Fruit fly (Drosophila melanogaster) whole organism, embryonic: ENCODE measurements around the gene Fer3HCH.
A peak's percentile ranks its signal among the peaks of the same experiment; 100 is the strongest.

ENCODE experiments used
- Ada2b ChIP-seq: fragments of 200-800 bp; sonication (Bioruptor generic); IDR thresholded peaks from 2 replicates; pipeline ENCODE4 v1.3.6; 2022; ENCODE audit warnings: missing biosample characterization, missing genetic modification characterization
- Atf-2 ChIP-seq: fragments of 200-800 bp; sonication (Bioruptor generic); optimal IDR thresholded peaks from 2 replicates; lab custom pipeline; 2016; ENCODE audit warnings: missing biosample characterization, missing genetic modification characterization
- Bteb2 ChIP-seq: fragments of 200-800 bp; sonication (Bioruptor generic); optimal IDR thresholded peaks from 2 replicates; lab custom pipeline; 2016; ENCODE audit warnings: missing biosample characterization, missing genetic modification characterization
- CG10274 ChIP-seq: fragments of 200-800 bp; sonication (Bioruptor generic); optimal IDR thresholded peaks from 3 replicates; lab custom pipeline; 2017; ENCODE audit warnings: missing biosample characterization, mild to moderate bottlenecking, missing genetic modification characterization
- CG10431 ChIP-seq: fragments of 200-800 bp; sonication (Bioruptor generic); optimal IDR thresholded peaks from 3 replicates; lab custom pipeline; 2018; ENCODE audit warnings: missing biosample characterization, mild to moderate bottlenecking, missing genetic modification characterization
- CG11398 ChIP-seq: fragments of 200-800 bp; sonication (Bioruptor generic); optimal IDR thresholded peaks from 2 replicates; lab custom pipeline; 2016; ENCODE audit warnings: missing biosample characterization, missing genetic modification characterization
- CG16815 ChIP-seq: fragments of 200-800 bp; sonication (Bioruptor generic); optimal IDR thresholded peaks from 3 replicates; lab custom pipeline; 2017; ENCODE audit warnings: missing biosample characterization, mild to moderate bottlenecking, missing genetic modification characterization
- CG17802 ChIP-seq: fragments of 200-800 bp; sonication (Bioruptor generic); optimal IDR thresholded peaks from 2 replicates; lab custom pipeline; 2018; ENCODE audit warnings: missing biosample characterization, mild to moderate bottlenecking, missing genetic modification characterization, moderate library complexity
- CG17912 ChIP-seq: fragments of 200-800 bp; sonication (Bioruptor generic); optimal IDR thresholded peaks from 2 replicates; lab custom pipeline; 2018; ENCODE audit warnings: missing biosample characterization, mild to moderate bottlenecking, missing genetic modification characterization
- CG18599 ChIP-seq: fragments of 200-800 bp; sonication (Bioruptor generic); optimal IDR thresholded peaks from 3 replicates; lab custom pipeline; 2017; ENCODE audit warnings: missing biosample characterization, missing genetic modification characterization, mild to moderate bottlenecking, moderate library complexity, missing genetic modification reagents
- CG2678 ChIP-seq: fragments of 200-800 bp; sonication (Bioruptor generic); optimal IDR thresholded peaks from 3 replicates; lab custom pipeline; 2019; ENCODE audit warnings: missing biosample characterization, mild to moderate bottlenecking, missing genetic modification characterization, moderate library complexity
- CG3065 ChIP-seq: fragments of 200-800 bp; sonication (Bioruptor generic); optimal IDR thresholded peaks from 2 replicates; lab custom pipeline; 2016; ENCODE audit warnings: missing biosample characterization, missing genetic modification characterization
- CG32532 ChIP-seq: fragments of 200-800 bp; sonication (Bioruptor generic); IDR thresholded peaks from 2 replicates; pipeline ENCODE4 v1.3.6; 2022; ENCODE audit warnings: missing biosample characterization, missing genetic modification characterization
- CG7372 ChIP-seq: fragments of 200-800 bp; sonication (Bioruptor generic); IDR thresholded peaks from 2 replicates; pipeline ENCODE4 v1.3.6; 2022; ENCODE audit warnings: missing biosample characterization, missing genetic modification characterization
- CG7745 ChIP-seq: fragments of 200-800 bp; sonication (Bioruptor generic); optimal IDR thresholded peaks from 2 replicates; lab custom pipeline; 2018; ENCODE audit warnings: missing biosample characterization, mild to moderate bottlenecking, missing genetic modification characterization, moderate library complexity
- CG8281 ChIP-seq: fragments of 200-800 bp; sonication (Bioruptor generic); optimal IDR thresholded peaks from 2 replicates; lab custom pipeline; 2018; ENCODE audit warnings: missing biosample characterization, mild to moderate bottlenecking, missing genetic modification characterization, moderate library complexity
- CG8359 ChIP-seq: fragments of 200-800 bp; sonication (Bioruptor generic); optimal IDR thresholded peaks from 2 replicates; lab custom pipeline; 2017; ENCODE audit warnings: missing biosample characterization, mild to moderate bottlenecking, missing genetic modification characterization, borderline replicate concordance
- CG9932 ChIP-seq: fragments of 200-800 bp; sonication (Bioruptor generic); IDR thresholded peaks from 2 replicates; pipeline ENCODE4 v1.3.6; 2022; ENCODE audit warnings: missing biosample characterization, missing genetic modification characterization
- D19A ChIP-seq: fragments of 200-800 bp; optimal IDR thresholded peaks from 3 replicates; lab custom pipeline; 2019; ENCODE audit warnings: missing biosample characterization, mild to moderate bottlenecking, missing genetic modification characterization, moderate library complexity
- Dip2 ChIP-seq: fragments of 200-800 bp; sonication (Bioruptor generic); IDR thresholded peaks from 2 replicates; pipeline ENCODE4 v1.3.6; 2022; ENCODE audit warnings: missing biosample characterization, missing genetic modification characterization
- E2f1 ChIP-seq: fragments of 200-800 bp; sonication (Bioruptor generic); IDR thresholded peaks from 2 replicates; pipeline ENCODE4 v1.3.6; 2022; ENCODE audit warnings: missing biosample characterization, missing genetic modification characterization
- ERR ChIP-seq: fragments of 200-800 bp; sonication (Bioruptor generic); optimal IDR thresholded peaks from 2 replicates; lab custom pipeline; 2016; ENCODE audit warnings: missing biosample characterization, missing genetic modification characterization
- HLH54F ChIP-seq: fragments of 200-800 bp; sonication (Bioruptor generic); optimal IDR thresholded peaks from 3 replicates; lab custom pipeline; 2016; ENCODE audit warnings: missing biosample characterization, missing genetic modification characterization
- Hand ChIP-seq: fragments of 200-800 bp; sonication (Bioruptor generic); optimal IDR thresholded peaks from 2 replicates; lab custom pipeline; 2017; ENCODE audit warnings: mild to moderate bottlenecking, missing biosample characterization, missing genetic modification reagents, missing genetic modification characterization
- Max ChIP-seq: fragments of 200-800 bp; sonication (Bioruptor generic); optimal IDR thresholded peaks from 2 replicates; lab custom pipeline; 2016; ENCODE audit warnings: missing biosample characterization, mild to moderate bottlenecking, missing genetic modification characterization
- Nf-YB ChIP-seq: fragments of 200-800 bp; sonication (Bioruptor generic); optimal IDR thresholded peaks from 3 replicates; lab custom pipeline; 2019; ENCODE audit warnings: missing biosample characterization, mild to moderate bottlenecking, missing genetic modification characterization, moderate library complexity
- Nf-YC ChIP-seq: fragments of 200-800 bp; optimal IDR thresholded peaks from 3 replicates; lab custom pipeline; 2019; ENCODE audit warnings: missing biosample characterization, mild to moderate bottlenecking, missing genetic modification characterization, moderate library complexity
- Six4 ChIP-seq: fragments of 200-800 bp; sonication (Bioruptor generic); optimal IDR thresholded peaks from 2 replicates; lab custom pipeline; 2016; ENCODE audit warnings: missing biosample characterization, missing genetic modification characterization
- Spps ChIP-seq: fragments of 200-800 bp; sonication (Bioruptor generic); optimal IDR thresholded peaks from 2 replicates; lab custom pipeline; 2018; ENCODE audit warnings: missing biosample characterization, mild to moderate bottlenecking, missing genetic modification characterization
- Vsx1 ChIP-seq: fragments of 200-800 bp; sonication (Bioruptor generic); optimal IDR thresholded peaks from 2 replicates; lab custom pipeline; 2017; ENCODE audit warnings: missing biosample characterization, mild to moderate bottlenecking, missing genetic modification characterization, missing genetic modification reagents
- abd-A ChIP-seq: fragments of 200-800 bp; sonication (Bioruptor generic); optimal IDR thresholded peaks from 3 replicates; lab custom pipeline; 2019; ENCODE audit warnings: missing biosample characterization, mild to moderate bottlenecking, missing genetic modification characterization, moderate library complexity
- ase ChIP-seq: fragments of 200-800 bp; sonication (Bioruptor generic); IDR thresholded peaks from 3 replicates; pipeline ENCODE4 v1.3.6; 2022; ENCODE audit warnings: missing biosample characterization, missing genetic modification characterization
- bbx ChIP-seq: fragments of 200-800 bp; sonication (Bioruptor generic); IDR thresholded peaks from 2 replicates; pipeline ENCODE4 v1.3.6; 2022; ENCODE audit warnings: missing biosample characterization, missing genetic modification characterization; ENCODE audit not compliant: partially characterized antibody
- bcd ChIP-seq: fragments of 200-800 bp; sonication (Bioruptor generic); optimal IDR thresholded peaks from 2 replicates; lab custom pipeline; 2017; ENCODE audit warnings: missing biosample characterization, mild to moderate bottlenecking, missing genetic modification characterization
- bsh ChIP-seq, 2 experiments: fragments of 200-800 bp; sonication (Bioruptor generic); optimal IDR thresholded peaks; 2 replicates each; lab custom pipeline; 2017 to 2018; ENCODE audit warnings: mild to moderate bottlenecking in 2 of 2, missing biosample characterization in 2 of 2, missing genetic modification characterization in 2 of 2, moderate library complexity in 1 of 2
- cas ChIP-seq: fragments of 200-800 bp; sonication (Bioruptor generic); IDR thresholded peaks from 2 replicates; pipeline ENCODE4 v1.3.6; 2022; ENCODE audit warnings: missing biosample characterization, missing genetic modification characterization
- ci ChIP-seq: fragments of 200-800 bp; sonication (Bioruptor generic); IDR thresholded peaks from 3 replicates; pipeline ENCODE4 v1.3.6; 2022; ENCODE audit warnings: missing biosample characterization, missing genetic modification characterization
- dysf ChIP-seq: fragments of 200-800 bp; sonication (Bioruptor generic); IDR thresholded peaks from 3 replicates; pipeline ENCODE4 v1.3.6; 2022; ENCODE audit warnings: missing biosample characterization, missing genetic modification characterization
- en ChIP-seq: fragments of 200-800 bp; sonication (Bioruptor generic); optimal IDR thresholded peaks from 2 replicates; lab custom pipeline; 2016; ENCODE audit warnings: missing biosample characterization, missing genetic modification characterization
- fd3F ChIP-seq: fragments of 200-800 bp; sonication (Bioruptor generic); optimal IDR thresholded peaks from 2 replicates; lab custom pipeline; 2018; ENCODE audit warnings: missing biosample characterization, mild to moderate bottlenecking, missing genetic modification characterization, moderate library complexity
- gro ChIP-seq: fragments of 200-800 bp; sonication (Bioruptor generic); optimal IDR thresholded peaks from 2 replicates; lab custom pipeline; 2016; ENCODE audit warnings: missing biosample characterization, missing genetic modification characterization
- ham ChIP-seq: fragments of 200-800 bp; sonication (Bioruptor generic); IDR thresholded peaks from 2 replicates; pipeline ENCODE4 v1.3.6; 2022; ENCODE audit warnings: missing biosample characterization, missing genetic modification characterization
- lilli ChIP-seq: fragments of 200-800 bp; sonication (Bioruptor generic); optimal IDR thresholded peaks from 3 replicates; lab custom pipeline; 2016; ENCODE audit warnings: missing biosample characterization, missing genetic modification characterization
- luna ChIP-seq: fragments of 200-800 bp; sonication (Bioruptor generic); optimal IDR thresholded peaks from 2 replicates; lab custom pipeline; 2016; ENCODE audit warnings: missing biosample characterization, missing genetic modification characterization
- mld ChIP-seq: fragments of 200-800 bp; sonication (Bioruptor generic); IDR thresholded peaks from 3 replicates; pipeline ENCODE4 v1.3.6; 2022; ENCODE audit warnings: missing biosample characterization, missing genetic modification characterization; ENCODE audit not compliant: partially characterized antibody
- nerfin-1 ChIP-seq: fragments of 200-800 bp; sonication (Bioruptor generic); optimal IDR thresholded peaks from 3 replicates; lab custom pipeline; 2019; ENCODE audit warnings: missing biosample characterization, mild to moderate bottlenecking, missing genetic modification characterization, moderate library complexity
- pnt ChIP-seq: fragments of 200-800 bp; sonication (Bioruptor generic); optimal IDR thresholded peaks from 3 replicates; lab custom pipeline; 2016; ENCODE audit warnings: missing biosample characterization, missing genetic modification characterization
- sisA ChIP-seq: fragments of 200-800 bp; sonication (Bioruptor generic); IDR thresholded peaks from 2 replicates; pipeline ENCODE4 v1.3.6; 2022; ENCODE audit warnings: missing biosample characterization, missing genetic modification characterization
- tio ChIP-seq: fragments of 200-800 bp; sonication (Bioruptor generic); optimal IDR thresholded peaks from 2 replicates; lab custom pipeline; 2017; ENCODE audit warnings: missing biosample characterization, missing genetic modification characterization, inconsistent platforms

Fer3HCH gene

DNA sequence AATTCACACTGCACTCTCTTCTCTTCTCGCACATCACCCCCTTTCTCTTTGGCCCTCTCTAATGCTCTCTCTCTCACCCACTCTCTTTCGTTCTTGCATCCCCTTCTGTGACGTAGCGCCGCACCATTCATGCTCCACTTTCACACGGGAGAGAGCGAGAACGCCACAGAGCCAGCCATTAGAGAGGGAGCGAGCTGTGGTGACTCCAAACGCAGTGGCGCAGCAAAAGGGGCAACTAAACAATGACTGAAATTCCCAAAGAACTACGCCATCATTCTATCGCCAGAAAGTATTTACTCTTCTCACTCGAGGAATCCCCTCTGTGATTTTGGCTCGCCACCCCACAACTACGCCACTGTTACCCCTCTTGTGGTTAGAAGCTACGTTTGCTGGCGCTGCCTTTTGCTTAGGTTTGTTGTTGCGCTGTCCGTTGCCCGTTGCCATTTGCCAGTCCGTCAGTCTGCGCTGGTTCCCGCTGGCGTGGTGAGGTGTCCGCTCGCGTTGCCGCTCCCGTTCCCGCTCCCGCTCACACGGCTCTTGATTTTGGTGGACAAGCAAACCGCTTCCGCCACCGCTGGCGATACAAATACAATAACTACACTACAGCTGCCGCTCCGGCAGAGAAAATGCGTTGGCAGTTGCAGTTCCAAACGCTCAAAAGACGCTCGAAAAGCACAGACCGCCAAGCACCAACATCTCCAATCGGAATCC lies 23.2 kb upstream of the Fer3HCH start (continued):
- TF ChIP-seq CG3065 (peak; percentile 98), CG7745 (tag; lab: Kevin White, UChicago) (peak; percentile 72), HLH54F (GFP tag; lab: Kevin White, UChicago) (peak; percentile 99), ci (GFP tag; lab: Robert Waterston, UW) (peak; percentile 100), nerfin-1 (peak; percentile 95), tio (peak; percentile 97), Spps (tag; lab: Kevin White, UChicago) (peak; percentile 87), Max (peak; percentile 96), Bteb2 (peak; percentile 99), CG10431 (GFP tag; lab: Kevin White, UChicago) (peak; percentile 91), CG17912 (GFP tag; lab: Kevin White, UChicago) (peak; percentile 82), en (peak; percentile 97), CG2678 (tag; lab: Kevin White, UChicago) (peak; percentile 99), CG11398 (GFP tag; lab: Kevin White, UChicago) (peak; percentile 99), lilli (peak; percentile 100), CG8359 (GFP tag; lab: Kevin White, UChicago) (peak; percentile 92), ham (GFP tag; lab: Robert Waterston, UW) (peak; percentile 98), dysf (GFP tag; lab: Robert Waterston, UW) (peak; percentile 100), CG18599 (GFP tag; lab: Kevin White, UChicago) (peak; percentile 100), ERR (GFP tag; lab: Kevin White, UChicago) (peak; percentile 98), Nf-YC (tag; lab: Kevin White, UChicago) (peak; percentile 89), sisA (GFP tag; lab: Robert Waterston, UW) (peak; percentile 99), CG10274 (peak; percentile 96), ase (peak; percentile 99), CG9932 (GFP tag; lab: Robert Waterston, UW) (peak; percentile 100), Atf-2 (GFP tag; lab: Kevin White, UChicago) (peak; percentile 98), CG8281 (tag; lab: Kevin White, UChicago) (peak; percentile 92), Ada2b (GFP tag; lab: Robert Waterston, UW) (peak; percentile 99), cas (GFP tag; lab: Robert Waterston, UW) (peak; percentile 98), E2f1 (GFP tag; lab: Robert Waterston, UW) (peak; percentile 99), bsh (GFP tag; optimal IDR thresholded peaks at IDR 0.05; lab: Kevin White, UChicago) (peak; percentile 97 to 98), Dip2 (peak; percentile 67), gro (GFP tag; lab: Kevin White, UChicago) (peak; percentile 99), pnt (GFP tag; lab: Kevin White, UChicago) (peak; percentile 99), CG7372 (GFP tag; lab: Robert Waterston, UW) (peak; percentile 99), Six4 (GFP tag; lab: Kevin White, UChicago) (peak; percentile 99), bcd (GFP tag; lab: Kevin White, UChicago) (peak; percentile 99), luna (GFP tag; lab: Kevin White, UChicago) (peak; percentile 98), abd-A (peak; percentile 96), mld (GFP tag; lab: Robert Waterston, UW) (no peak), Hand (GFP tag; lab: Kevin White, UChicago) (peak; percentile 98), CG17802 (tag; lab: Kevin White, UChicago) (peak; percentile 89), Nf-YB (peak; percentile 87), bbx (GFP tag; lab: Robert Waterston, UW) (peak; percentile 47; the same call in 1 of the 2 replicates), fd3F (GFP tag; lab: Kevin White, UChicago) (peak; percentile 98), D19A (tag; lab: Kevin White, UChicago) (peak; percentile 95), CG32532 (GFP tag; lab: Robert Waterston, UW) (peak; percentile 100), CG16815 (peak; percentile 99), Vsx1 (GFP tag; lab: Kevin White, UChicago) (peak; percentile 94)
